Fruit fly (Drosophila melanogaster): Measurements from ENCODE around the gene CG32512.

Gene CG32512

DNA sequence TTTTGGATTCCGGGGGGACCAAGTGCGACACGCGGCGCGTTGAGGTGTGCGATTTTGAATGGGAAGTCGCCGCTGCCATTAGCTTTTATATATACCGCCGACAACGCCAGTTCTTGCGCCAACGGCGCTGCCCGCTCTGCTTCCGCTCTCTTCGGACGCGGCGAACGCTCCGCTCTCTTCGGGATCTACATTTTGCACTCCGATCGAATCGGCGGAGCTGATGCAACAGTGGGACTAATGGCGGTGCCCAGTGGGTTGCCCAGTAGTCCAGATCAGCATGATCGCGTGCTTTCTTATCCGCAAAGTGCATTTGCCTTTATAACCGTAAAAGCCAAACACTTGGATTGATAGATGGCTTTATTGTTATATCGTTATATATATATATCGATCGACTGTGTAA lies at the start of gene CG32512:
TSS of gene CG32512 (minus strand) at position 67 of the 400 bp plus-strand sequence.
- peak; percentile 24 to 61 for TF ChIP-seq dl (GFP tag; optimal IDR thresholded peaks at IDR 0.05; ENCODE audit: insufficient read depth in 1 of 2, partially characterized antibody in 2 of 2)
- TF ChIP-seq Rel (GFP tag; optimal IDR thresholded peaks at IDR 0.05), result no peak
- peak; percentile 7 for TF ChIP-seq Rel (tag; optimal IDR thresholded peaks at IDR 0.05)
- TF ChIP-seq Dif (GFP tag; optimal IDR thresholded peaks at IDR 0.05; ENCODE audit: partially characterized antibody), result peak; percentile 57
- TF ChIP-seq CG32264 (GFP tag; optimal IDR thresholded peaks at IDR 0.05), result no peak

DNA sequence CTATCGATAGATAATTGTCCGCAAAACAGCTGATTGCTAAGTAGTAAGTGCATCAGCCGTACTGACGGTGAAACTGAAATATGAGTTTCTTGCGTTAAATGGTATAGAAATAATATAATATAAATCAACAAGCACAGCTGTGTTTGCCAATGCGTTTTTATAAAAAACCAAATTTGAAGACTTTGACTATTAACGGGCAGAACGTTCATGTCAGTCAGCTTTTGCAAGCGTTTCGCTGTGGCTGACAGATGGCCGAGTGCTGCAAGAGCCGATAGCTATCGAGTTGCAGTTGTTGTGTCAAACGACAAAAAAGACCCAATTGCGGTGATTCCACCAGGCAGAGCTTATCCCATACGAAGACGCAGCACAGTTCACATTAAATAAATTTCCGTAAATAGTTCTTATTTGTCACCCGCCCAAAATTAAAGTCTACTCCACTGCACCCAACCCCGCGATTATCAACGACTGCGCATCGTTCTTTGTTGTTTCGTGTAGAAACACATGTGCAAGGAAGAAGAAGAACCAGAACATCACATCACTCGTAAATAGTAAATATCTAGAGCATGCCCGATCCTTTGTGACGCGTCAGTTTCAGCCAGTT lies 49.6 kb upstream of the CG32512 start, which contains the start of the genes unc and CG15445:
TSS of gene unc (minus strand) at position 51 of the 601 bp plus-strand sequence.
TSS of gene CG15445 (plus strand) at position 296 of the 601 bp plus-strand sequence.
- TF ChIP-seq brk (GFP tag; optimal IDR thresholded peaks at IDR 0.05), result no peak
- no peak for TF ChIP-seq ey (GFP tag; optimal IDR thresholded peaks at IDR 0.05)
- TF ChIP-seq Abd-B (GFP tag; optimal IDR thresholded peaks at IDR 0.05), result no peak
- TF ChIP-seq Myc (optimal IDR thresholded peaks at IDR 0.05), result peak; percentile 22
- TF ChIP-seq Mio (GFP tag; optimal IDR thresholded peaks at IDR 0.05), result no peak
- TF ChIP-seq dmrt93B (GFP tag; optimal IDR thresholded peaks at IDR 0.05), result no peak
- TF ChIP-seq tai (GFP tag; optimal IDR thresholded peaks at IDR 0.05), result no peak
- TF ChIP-seq Hr78 (GFP tag; optimal IDR thresholded peaks at IDR 0.05), result no peak
- no peak for TF ChIP-seq dsf (GFP tag; optimal IDR thresholded peaks at IDR 0.05; ENCODE audit: borderline replicate concordance)
- TF ChIP-seq br (GFP tag; optimal IDR thresholded peaks at IDR 0.05), result no peak
- no peak for TF ChIP-seq CG9705 (GFP tag; optimal IDR thresholded peaks at IDR 0.05)
- TF ChIP-seq Sp1 (GFP tag; optimal IDR thresholded peaks at IDR 0.05), result no peak
- TF ChIP-seq Dif (GFP tag; optimal IDR thresholded peaks at IDR 0.05; ENCODE audit: partially characterized antibody), result peak; percentile 89
- peak; percentile 5 for TF ChIP-seq fru (GFP tag; optimal IDR thresholded peaks at IDR 0.05)
- no peak for TF ChIP-seq psq (GFP tag; optimal IDR thresholded peaks at IDR 0.05)
- no peak for TF ChIP-seq CrebA (GFP tag; optimal IDR thresholded peaks at IDR 0.05; ENCODE audit: borderline replicate concordance)
- peak in 1 of 2 experiments; percentile 59 for TF ChIP-seq dl (GFP tag; optimal IDR thresholded peaks at IDR 0.05; ENCODE audit: insufficient read depth in 1 of 2, partially characterized antibody in 2 of 2)
- no peak for TF ChIP-seq rgr (GFP tag; optimal IDR thresholded peaks at IDR 0.05)
- TF ChIP-seq usp (GFP tag; optimal IDR thresholded peaks at IDR 0.05), result no peak
- no peak for TF ChIP-seq pan (optimal IDR thresholded peaks at IDR 0.05)
- peak; percentile 70 for TF ChIP-seq jim (GFP tag; optimal IDR thresholded peaks at IDR 0.05)
- no peak for TF ChIP-seq woc (GFP tag; optimal IDR thresholded peaks at IDR 0.05)
- no peak for TF ChIP-seq Hr83 (GFP tag; optimal IDR thresholded peaks at IDR 0.05; ENCODE audit: poor library complexity, severe bottlenecking)
- no peak for TF ChIP-seq foxo (GFP tag; optimal IDR thresholded peaks at IDR 0.05)
- no peak for TF ChIP-seq sage (GFP tag; optimal IDR thresholded peaks at IDR 0.05)
- TF ChIP-seq Vsx2 (GFP tag; optimal IDR thresholded peaks at IDR 0.05; ENCODE audit: partially characterized antibody), result peak; percentile 66
- TF ChIP-seq Dfd (GFP tag; optimal IDR thresholded peaks at IDR 0.05), result no peak
- TF ChIP-seq sv (GFP tag; optimal IDR thresholded peaks at IDR 0.05), result no peak
- no peak for TF ChIP-seq CG32264 (GFP tag; optimal IDR thresholded peaks at IDR 0.05)
- no peak for TF ChIP-seq N (GFP tag; optimal IDR thresholded peaks at IDR 0.05)
- no peak for TF ChIP-seq Hnf4 (GFP tag; optimal IDR thresholded peaks at IDR 0.05)
- TF ChIP-seq HLH106 (tag; optimal IDR thresholded peaks at IDR 0.05), result peak; percentile 17
- TF ChIP-seq Rel (GFP tag; optimal IDR thresholded peaks at IDR 0.05), result no peak
- peak; percentile 93 for TF ChIP-seq Rel (tag; optimal IDR thresholded peaks at IDR 0.05)
- no peak for TF ChIP-seq OdsH (GFP tag; optimal IDR thresholded peaks at IDR 0.05)
- no peak for TF ChIP-seq Jra (GFP tag; optimal IDR thresholded peaks at IDR 0.05)
- no peak for TF ChIP-seq lola (GFP tag; optimal IDR thresholded peaks at IDR 0.05)
- no peak for TF ChIP-seq GATAd (GFP tag; optimal IDR thresholded peaks at IDR 0.05)
- TF ChIP-seq h (GFP tag; optimal IDR thresholded peaks at IDR 0.05), result peak; percentile 20

- TF ChIP-seq sage (GFP tag; optimal IDR thresholded peaks at IDR 0.05), result no peak
- no peak for TF ChIP-seq jim (GFP tag; optimal IDR thresholded peaks at IDR 0.05)
- no peak for TF ChIP-seq h (GFP tag; optimal IDR thresholded peaks at IDR 0.05)
- TF ChIP-seq Abd-B (GFP tag; optimal IDR thresholded peaks at IDR 0.05), result no peak
- no peak for TF ChIP-seq Hr78 (GFP tag; optimal IDR thresholded peaks at IDR 0.05)
- no peak for TF ChIP-seq CG9705 (GFP tag; optimal IDR thresholded peaks at IDR 0.05)
- TF ChIP-seq Myc (optimal IDR thresholded peaks at IDR 0.05), result no peak
- TF ChIP-seq HLH106 (tag; optimal IDR thresholded peaks at IDR 0.05), result no peak
- TF ChIP-seq ey (GFP tag; optimal IDR thresholded peaks at IDR 0.05), result no peak
- no peak for TF ChIP-seq usp (GFP tag; optimal IDR thresholded peaks at IDR 0.05)
- TF ChIP-seq tai (GFP tag; optimal IDR thresholded peaks at IDR 0.05), result no peak
- TF ChIP-seq fru (GFP tag; optimal IDR thresholded peaks at IDR 0.05), result no peak
- no peak for TF ChIP-seq lola (GFP tag; optimal IDR thresholded peaks at IDR 0.05)
- TF ChIP-seq Sp1 (GFP tag; optimal IDR thresholded peaks at IDR 0.05), result no peak
- TF ChIP-seq GATAd (GFP tag; optimal IDR thresholded peaks at IDR 0.05), result no peak
- TF ChIP-seq Vsx2 (GFP tag; optimal IDR thresholded peaks at IDR 0.05; ENCODE audit: partially characterized antibody), result no peak
- TF ChIP-seq Hnf4 (GFP tag; optimal IDR thresholded peaks at IDR 0.05), result no peak
- TF ChIP-seq psq (GFP tag; optimal IDR thresholded peaks at IDR 0.05), result no peak
- TF ChIP-seq woc (GFP tag; optimal IDR thresholded peaks at IDR 0.05), result no peak
Measured at dm6 chrX:21106269-21106668, 38.9 kb upstream of the CG32512 start, which contains the start of gene CG1503. Gene CG1503 (minus strand): TSS chrX:21106369.
